Fruit fly (Drosophila melanogaster) whole organism, embryonic: ENCODE results near the gene Svil.

Source experiments
- Blimp-1 ChIP-seq: fragments of 200-800 bp; sonication (Bioruptor generic); optimal IDR thresholded peaks from 3 replicates; lab custom pipeline; 2018; ENCODE audit warnings: missing biosample characterization, missing genetic modification characterization, mild to moderate bottlenecking, moderate library complexity, missing genetic modification reagents
- CG10431 ChIP-seq: fragments of 200-800 bp; sonication (Bioruptor generic); optimal IDR thresholded peaks from 3 replicates; lab custom pipeline; 2018; ENCODE audit warnings: missing biosample characterization, mild to moderate bottlenecking, missing genetic modification characterization
- CG11456 ChIP-seq: fragments of 200-800 bp; sonication (Bioruptor generic); IDR thresholded peaks from 3 replicates; pipeline ENCODE4 v1.3.6; 2022; ENCODE audit warnings: missing biosample characterization, missing genetic modification characterization
- CG12391 ChIP-seq: fragments of 200-800 bp; sonication (Bioruptor generic); optimal IDR thresholded peaks from 3 replicates; lab custom pipeline; 2018; ENCODE audit warnings: missing biosample characterization, mild to moderate bottlenecking, missing genetic modification characterization, moderate library complexity
- CG14441 ChIP-seq: fragments of 200-800 bp; sonication (Bioruptor generic); IDR thresholded peaks from 2 replicates; pipeline ENCODE4 v1.3.6; 2022; ENCODE audit warnings: missing biosample characterization, missing genetic modification characterization
- CG15269 ChIP-seq: fragments of 200-800 bp; sonication (Bioruptor generic); optimal IDR thresholded peaks from 2 replicates; lab custom pipeline; 2018; ENCODE audit warnings: missing biosample characterization, mild to moderate bottlenecking, missing genetic modification characterization, moderate library complexity
- CG15696 ChIP-seq: fragments of 200-800 bp; sonication (Bioruptor generic); optimal IDR thresholded peaks from 2 replicates; lab custom pipeline; 2019; ENCODE audit warnings: missing biosample characterization, mild to moderate bottlenecking, missing genetic modification characterization, moderate library complexity
- CG17361 ChIP-seq: fragments of 200-800 bp; sonication (Bioruptor generic); IDR thresholded peaks from 3 replicates; pipeline ENCODE4 v1.3.6; 2022; ENCODE audit warnings: missing biosample characterization, missing genetic modification characterization
- CG17568 ChIP-seq: fragments of 200-800 bp; sonication (Bioruptor generic); optimal IDR thresholded peaks from 2 replicates; lab custom pipeline; 2018; ENCODE audit warnings: missing biosample characterization, mild to moderate bottlenecking, missing genetic modification characterization, moderate library complexity
- CG17612 ChIP-seq: fragments of 200-800 bp; sonication (Bioruptor generic); IDR thresholded peaks from 2 replicates; pipeline ENCODE4 v1.3.6; 2022; ENCODE audit warnings: missing biosample characterization, missing genetic modification characterization
- CG1792 ChIP-seq: fragments of 200-800 bp; sonication (Bioruptor generic); optimal IDR thresholded peaks from 2 replicates; lab custom pipeline; 2016; ENCODE audit warnings: missing biosample characterization, missing genetic modification characterization
- CG1832 ChIP-seq: fragments of 200-800 bp; sonication (Bioruptor generic); optimal IDR thresholded peaks from 2 replicates; lab custom pipeline; 2017; ENCODE audit warnings: missing biosample characterization, mild to moderate bottlenecking, missing genetic modification characterization, inconsistent platforms
- CG2116 ChIP-seq: fragments of 200-800 bp; sonication (Bioruptor generic); optimal IDR thresholded peaks from 3 replicates; lab custom pipeline; 2018; ENCODE audit warnings: missing biosample characterization, mild to moderate bottlenecking, missing genetic modification characterization
- CG2202 ChIP-seq: fragments of 200-800 bp; sonication (Bioruptor generic); optimal IDR thresholded peaks from 2 replicates; lab custom pipeline; 2018; ENCODE audit warnings: missing biosample characterization, mild to moderate bottlenecking, missing genetic modification characterization
- CG31365 ChIP-seq: fragments of 200-800 bp; sonication (Bioruptor generic); optimal IDR thresholded peaks from 2 replicates; lab custom pipeline; 2018; ENCODE audit warnings: missing biosample characterization, mild to moderate bottlenecking, missing genetic modification characterization
- CG33557 ChIP-seq: fragments of 200-800 bp; sonication (Bioruptor generic); optimal IDR thresholded peaks from 2 replicates; lab custom pipeline; 2019; ENCODE audit warnings: missing biosample characterization, mild to moderate bottlenecking, missing genetic modification characterization, moderate library complexity
- CG5180 ChIP-seq: fragments of 200-800 bp; sonication (Bioruptor generic); optimal IDR thresholded peaks from 3 replicates; lab custom pipeline; 2017; ENCODE audit warnings: missing biosample characterization, missing genetic modification characterization, mild to moderate bottlenecking, moderate library complexity, missing genetic modification reagents
- CG6689 ChIP-seq: fragments of 200-800 bp; sonication (Bioruptor generic); IDR thresholded peaks from 2 replicates; pipeline ENCODE4 v1.3.6; 2022; ENCODE audit warnings: missing biosample characterization, missing genetic modification characterization
- CG6854 ChIP-seq: fragments of 200-800 bp; sonication (Bioruptor generic); optimal IDR thresholded peaks from 3 replicates; lab custom pipeline; 2017; ENCODE audit warnings: missing biosample characterization, mild to moderate bottlenecking, missing genetic modification characterization
- CG7372 ChIP-seq: fragments of 200-800 bp; sonication (Bioruptor generic); IDR thresholded peaks from 2 replicates; pipeline ENCODE4 v1.3.6; 2022; ENCODE audit warnings: missing biosample characterization, missing genetic modification characterization
- CG8359 ChIP-seq: fragments of 200-800 bp; sonication (Bioruptor generic); optimal IDR thresholded peaks from 2 replicates; lab custom pipeline; 2017; ENCODE audit warnings: missing biosample characterization, mild to moderate bottlenecking, missing genetic modification characterization, borderline replicate concordance
- CG8944 ChIP-seq: fragments of 200-800 bp; sonication (Bioruptor generic); optimal IDR thresholded peaks from 3 replicates; lab custom pipeline; 2016; ENCODE audit warnings: missing biosample characterization, missing genetic modification characterization
- CG9727 ChIP-seq: fragments of 200-800 bp; sonication (Bioruptor generic); optimal IDR thresholded peaks from 3 replicates; lab custom pipeline; 2017; ENCODE audit warnings: missing biosample characterization, mild to moderate bottlenecking, missing genetic modification characterization
- Dad ChIP-seq: fragments of 200-800 bp; sonication (Bioruptor generic); optimal IDR thresholded peaks from 3 replicates; lab custom pipeline; 2016; ENCODE audit warnings: missing biosample characterization, missing genetic modification characterization
- Dek ChIP-seq: fragments of 200-800 bp; sonication (Bioruptor generic); optimal IDR thresholded peaks from 3 replicates; lab custom pipeline; 2019; ENCODE audit warnings: missing biosample characterization, mild to moderate bottlenecking, missing genetic modification characterization, moderate library complexity
- Dp ChIP-seq: fragments of 200-800 bp; sonication (Bioruptor generic); optimal IDR thresholded peaks from 2 replicates; lab custom pipeline; 2018; ENCODE audit warnings: missing biosample characterization, mild to moderate bottlenecking, missing genetic modification characterization, moderate library complexity
- Gsc ChIP-seq: fragments of 200-800 bp; sonication (Bioruptor generic); IDR thresholded peaks from 2 replicates; pipeline ENCODE4 v1.3.6; 2022; ENCODE audit warnings: missing biosample characterization, missing genetic modification characterization
- H15 ChIP-seq: fragments of 200-800 bp; sonication (Bioruptor generic); IDR thresholded peaks from 3 replicates; pipeline ENCODE4 v1.3.6; 2022; ENCODE audit warnings: missing biosample characterization, missing genetic modification characterization
- Mrtf ChIP-seq: fragments of 200-800 bp; sonication (Bioruptor generic); IDR thresholded peaks from 3 replicates; pipeline ENCODE4 v1.3.6; 2022; ENCODE audit warnings: missing biosample characterization, missing genetic modification characterization
- NFAT ChIP-seq: fragments of 200-800 bp; sonication (Bioruptor generic); IDR thresholded peaks from 2 replicates; pipeline ENCODE4 v1.3.6; 2022; ENCODE audit warnings: missing biosample characterization, missing genetic modification characterization
- Tbp ChIP-seq: fragments of >200 bp; optimal IDR thresholded peaks from 2 replicates; lab custom pipeline; 2018; ENCODE audit warnings: missing biosample characterization, missing genetic modification characterization
- Trl ChIP-seq, 3 experiments: fragments of >200 bp in 2 of 3; fragments of 200-800 bp in 1 of 3; sonication (Bioruptor generic) in 1 of 3; optimal IDR thresholded peaks; 2 replicates in 1 of 3; 3 replicates in 2 of 3; lab custom pipeline; 2016 to 2017; ENCODE audit warnings: missing biosample characterization in 1 of 3, missing genetic modification characterization in 1 of 3
- YL-1 ChIP-seq: fragments of 200-800 bp; sonication (Bioruptor generic); optimal IDR thresholded peaks from 3 replicates; lab custom pipeline; 2017; ENCODE audit warnings: missing biosample characterization, mild to moderate bottlenecking, missing genetic modification characterization
- ab ChIP-seq: fragments of 200-800 bp; sonication (Bioruptor generic); optimal IDR thresholded peaks from 2 replicates; lab custom pipeline; 2016; ENCODE audit warnings: missing biosample characterization, missing genetic modification characterization
- ara ChIP-seq: fragments of 200-800 bp; sonication (Bioruptor generic); IDR thresholded peaks from 2 replicates; pipeline ENCODE4 v1.3.6; 2022; ENCODE audit warnings: missing biosample characterization, missing genetic modification characterization
- bowl ChIP-seq: fragments of 200-800 bp; sonication (Bioruptor generic); IDR thresholded peaks from 2 replicates; pipeline ENCODE4 v1.3.6; 2022; ENCODE audit warnings: missing biosample characterization, missing genetic modification characterization
- croc ChIP-seq: fragments of 200-800 bp; sonication (Bioruptor generic); conservative IDR thresholded peaks from 3 replicates; pipeline ENCODE4 v1.3.6; 2022; ENCODE audit warnings: missing biosample characterization, missing genetic modification characterization
- dpn ChIP-seq, 2 experiments: fragments of 200-800 bp; sonication (Bioruptor generic); optimal IDR thresholded peaks; 3 replicates each; lab custom pipeline; 2016; ENCODE audit warnings: missing biosample characterization in 2 of 2, missing genetic modification characterization in 2 of 2
- grn ChIP-seq: fragments of 200-800 bp; sonication (Bioruptor generic); optimal IDR thresholded peaks from 3 replicates; lab custom pipeline; 2017; ENCODE audit warnings: missing biosample characterization, missing genetic modification characterization
- gt ChIP-seq: fragments of 200-800 bp; sonication (Bioruptor generic); IDR thresholded peaks from 2 replicates; pipeline ENCODE4 v1.3.6; 2022; ENCODE audit warnings: missing biosample characterization, missing genetic modification characterization
- nerfin-2 ChIP-seq: fragments of 200-800 bp; sonication (Bioruptor generic); IDR thresholded peaks from 2 replicates; pipeline ENCODE4 v1.3.6; 2022; ENCODE audit warnings: missing biosample characterization, missing genetic modification characterization; ENCODE audit not compliant: partially characterized antibody
- oc ChIP-seq: fragments of 200-800 bp; sonication (Bioruptor generic); optimal IDR thresholded peaks from 2 replicates; lab custom pipeline; 2018; ENCODE audit warnings: missing biosample characterization, mild to moderate bottlenecking, missing genetic modification characterization, moderate library complexity
- org-1 ChIP-seq: fragments of 200-800 bp; sonication (Bioruptor generic); optimal IDR thresholded peaks from 2 replicates; lab custom pipeline; 2017; ENCODE audit warnings: missing biosample characterization, missing genetic modification characterization
- sd ChIP-seq: fragments of 200-800 bp; sonication (Bioruptor generic); optimal IDR thresholded peaks from 3 replicates; lab custom pipeline; 2018; ENCODE audit warnings: missing biosample characterization, mild to moderate bottlenecking, missing genetic modification characterization, moderate library complexity
- sim ChIP-seq: fragments of 200-800 bp; sonication (Bioruptor generic); IDR thresholded peaks from 2 replicates; pipeline ENCODE4 v1.3.6; 2022; ENCODE audit warnings: missing biosample characterization, missing genetic modification characterization
- sna ChIP-seq: fragments of 200-800 bp; sonication (Bioruptor generic); IDR thresholded peaks from 2 replicates; pipeline ENCODE4 v1.3.6; 2022; ENCODE audit warnings: missing biosample characterization, missing genetic modification characterization; ENCODE audit not compliant: partially characterized antibody
- sqz ChIP-seq: fragments of 200-800 bp; sonication (Bioruptor generic); optimal IDR thresholded peaks from 3 replicates; lab custom pipeline; 2018; ENCODE audit warnings: missing biosample characterization, mild to moderate bottlenecking, missing genetic modification characterization
- tna ChIP-seq: fragments of 200-800 bp; sonication (Bioruptor generic); IDR thresholded peaks from 2 replicates; pipeline ENCODE4 v1.3.6; 2022; ENCODE audit warnings: missing biosample characterization, missing genetic modification characterization; ENCODE audit not compliant: partially characterized antibody
- vfl ChIP-seq: fragments of 200-800 bp; sonication (Bioruptor generic); optimal IDR thresholded peaks from 2 replicates; lab custom pipeline; 2016; ENCODE audit warnings: missing biosample characterization, missing genetic modification characterization

The Svil gene

DNA sequence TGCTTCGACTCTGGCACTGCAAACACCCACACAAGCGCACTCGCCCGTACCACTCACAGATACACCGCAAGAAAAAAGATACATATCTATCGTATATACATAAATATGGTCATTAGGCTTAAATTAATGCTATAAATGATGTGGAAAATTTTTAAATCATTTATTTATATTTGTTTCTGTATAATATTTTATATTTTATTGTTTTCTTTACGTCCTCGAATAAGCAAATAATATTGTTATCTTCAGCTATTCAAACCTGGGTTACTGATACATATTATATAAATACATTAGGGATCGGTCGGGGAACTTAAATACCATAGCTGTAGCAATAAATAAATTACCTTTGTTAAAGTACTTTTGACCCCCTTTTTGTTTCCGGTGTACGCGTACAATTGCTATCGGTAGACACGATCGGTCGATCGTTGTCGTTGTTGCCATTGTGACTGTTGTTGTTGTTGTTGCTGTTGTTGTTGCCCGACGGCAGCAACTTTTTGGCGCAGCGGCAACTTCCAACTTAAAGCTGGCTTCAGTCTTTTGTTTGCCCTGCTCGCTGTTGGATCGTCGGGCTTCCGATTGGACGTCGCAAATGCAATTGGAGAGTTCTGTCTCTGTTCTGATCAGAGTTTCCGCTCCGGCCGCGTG lies 40.1 kb downstream of the Svil start (continued):
- TF ChIP-seq sim (GFP tag; lab: Robert Waterston, UW), result no peak
- TF ChIP-seq CG17361 (GFP tag; lab: Robert Waterston, UW), result peak; percentile 90
- TF ChIP-seq ara (GFP tag; lab: Robert Waterston, UW), result no peak
- no peak for TF ChIP-seq Dad (GFP tag; lab: Kevin White, UChicago)
- TF ChIP-seq tna (GFP tag; lab: Robert Waterston, UW), result no peak
- no peak for TF ChIP-seq CG1792
- TF ChIP-seq CG5180 (GFP tag; lab: Kevin White, UChicago), result peak; percentile 63
- peak; percentile 55 for TF ChIP-seq Dek (tag; lab: Kevin White, UChicago)
- TF ChIP-seq CG17568 (GFP tag; lab: Kevin White, UChicago), result peak; percentile 31
- TF ChIP-seq NFAT (GFP tag; lab: Robert Waterston, UW), result no peak
- peak; percentile 9 for TF ChIP-seq CG2202 (tag; lab: Kevin White, UChicago)
- peak; percentile 43 for TF ChIP-seq CG15696 (tag; lab: Kevin White, UChicago)
- no peak for TF ChIP-seq CG8944 (GFP tag; lab: Kevin White, UChicago)
- TF ChIP-seq Dp (GFP tag; lab: Kevin White, UChicago), result no peak
- peak; percentile 50; the same call in 2 of the 3 replicates for TF ChIP-seq croc (GFP tag; lab: Robert Waterston, UW)
- TF ChIP-seq H15, result no peak
- peak; percentile 32 to 70 for TF ChIP-seq dpn (GFP tag; optimal IDR thresholded peaks at IDR 0.05; lab: Kevin White, UChicago)
- TF ChIP-seq CG10431 (GFP tag; lab: Kevin White, UChicago), result peak; percentile 4
- TF ChIP-seq CG9727, result peak; percentile 85
- TF ChIP-seq Trl (optimal IDR thresholded peaks at IDR 0.05; lab: Kevin White, UChicago), result no peak
- TF ChIP-seq Trl (GFP tag; optimal IDR thresholded peaks at IDR 0.05; lab: Kevin White, UChicago), result no peak
- peak; percentile 70 for TF ChIP-seq Blimp-1 (GFP tag; lab: Kevin White, UChicago)
- TF ChIP-seq Mrtf (GFP tag; lab: Robert Waterston, UW), result 0 out of 3 replicates have a peak, but pooled peaks have one; percentile 43
- TF ChIP-seq CG17612 (GFP tag; lab: Robert Waterston, UW), result no peak
- no peak for TF ChIP-seq Gsc (GFP tag; lab: Robert Waterston, UW)
- TF ChIP-seq grn (GFP tag; lab: Kevin White, UChicago), result peak; percentile 68
- no peak for TF ChIP-seq CG31365 (tag; lab: Kevin White, UChicago)
- TF ChIP-seq nerfin-2, result no peak

DNA sequence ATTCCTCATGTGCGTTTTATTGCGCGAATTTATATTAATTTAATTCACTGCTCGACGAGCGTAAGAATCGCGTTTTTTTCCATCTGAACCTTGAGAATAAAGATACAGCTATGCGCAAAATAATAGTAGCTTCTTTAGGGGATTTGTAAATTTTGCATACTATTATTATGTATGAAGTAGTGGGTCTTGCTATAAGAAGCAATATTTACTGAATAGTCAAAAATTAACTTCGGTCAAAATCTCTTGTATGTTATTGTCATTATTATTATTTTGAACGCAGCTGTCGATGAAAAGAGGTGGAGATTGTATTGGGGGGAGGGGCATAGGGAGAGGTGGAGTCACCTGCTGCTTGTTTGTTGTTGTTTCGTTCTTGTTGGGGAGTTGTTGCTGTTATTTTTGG lies 41.3 kb downstream of the Svil start:
- TF ChIP-seq ab (GFP tag; lab: Kevin White, UChicago) (no peak), CG12391 (tag; lab: Kevin White, UChicago) (peak; percentile 69), CG7372 (peak; percentile 84), CG6689 (GFP tag; lab: Robert Waterston, UW) (peak; percentile 85), CG1832 (GFP tag; lab: Kevin White, UChicago) (no peak), sim (GFP tag; lab: Robert Waterston, UW) (peak; percentile 58; the same call in 1 of the 2 replicates), Tbp (no peak), CG8359 (GFP tag; lab: Kevin White, UChicago) (peak; percentile 79), sna (GFP tag; lab: Robert Waterston, UW) (no peak), CG2116 (GFP tag; lab: Kevin White, UChicago) (peak; percentile 27), oc (tag; lab: Kevin White, UChicago) (peak; percentile 41), sd (tag; lab: Kevin White, UChicago) (peak; percentile 58), CG15269 (tag; lab: Kevin White, UChicago) (peak; percentile 79), gt (GFP tag; lab: Robert Waterston, UW) (peak; percentile 50; the same call in 1 of the 2 replicates), vfl (GFP tag; lab: Kevin White, UChicago) (peak; percentile 7), YL-1 (GFP tag; lab: Kevin White, UChicago) (no peak), CG11456 (GFP tag; lab: Robert Waterston, UW) (peak; percentile 87), CG14441 (peak; percentile 81), CG6854 (GFP tag; lab: Kevin White, UChicago) (peak; percentile 89), bowl (GFP tag; lab: Robert Waterston, UW) (peak; percentile 71), sqz (GFP tag; lab: Kevin White, UChicago) (peak; percentile 80), org-1 (peak; percentile 45), CG33557 (no peak)
